Fruit fly (Drosophila melanogaster) whole organism, embryonic: ENCODE data around the gene Tti1.

Experiments
- Abd-B ChIP-seq: fragments of 200-800 bp; sonication (Bioruptor generic); optimal IDR thresholded peaks from 2 replicates; lab custom pipeline; 2018; ENCODE audit warnings: missing biosample characterization, mild to moderate bottlenecking, missing genetic modification characterization, moderate library complexity
- Bteb2 ChIP-seq: fragments of 200-800 bp; sonication (Bioruptor generic); optimal IDR thresholded peaks from 2 replicates; lab custom pipeline; 2016; ENCODE audit warnings: missing biosample characterization, missing genetic modification characterization
- C15 ChIP-seq: fragments of 200-800 bp; sonication (Bioruptor generic); IDR thresholded peaks from 3 replicates; pipeline ENCODE4 v1.3.6; 2022; ENCODE audit warnings: missing biosample characterization, missing genetic modification characterization
- CG10267 ChIP-seq: fragments of 200-800 bp; sonication (Bioruptor generic); optimal IDR thresholded peaks from 2 replicates; lab custom pipeline; 2018; ENCODE audit warnings: missing biosample characterization, mild to moderate bottlenecking, missing genetic modification characterization, moderate library complexity
- CG10431 ChIP-seq: fragments of 200-800 bp; sonication (Bioruptor generic); optimal IDR thresholded peaks from 3 replicates; lab custom pipeline; 2018; ENCODE audit warnings: missing biosample characterization, mild to moderate bottlenecking, missing genetic modification characterization
- CG10654 ChIP-seq: fragments of 200-800 bp; sonication (Bioruptor generic); optimal IDR thresholded peaks from 2 replicates; lab custom pipeline; 2016; ENCODE audit warnings: missing biosample characterization, missing genetic modification characterization
- CG10959 ChIP-seq: fragments of 200-800 bp; sonication (Bioruptor generic); IDR thresholded peaks from 2 replicates; pipeline ENCODE4 v1.3.6; 2022; ENCODE audit warnings: missing biosample characterization, missing genetic modification characterization
- CG11695 ChIP-seq: fragments of 200-800 bp; sonication (Bioruptor generic); IDR thresholded peaks from 3 replicates; pipeline ENCODE4 v1.3.6; 2022; ENCODE audit warnings: missing biosample characterization, missing genetic modification characterization
- CG12659 ChIP-seq: fragments of 200-800 bp; sonication (Bioruptor generic); optimal IDR thresholded peaks from 3 replicates; lab custom pipeline; 2017; ENCODE audit warnings: mild to moderate bottlenecking, missing biosample characterization, missing genetic modification reagents, missing genetic modification characterization
- CG13296 ChIP-seq: fragments of 200-800 bp; sonication (Bioruptor generic); optimal IDR thresholded peaks from 3 replicates; lab custom pipeline; 2018; ENCODE audit warnings: missing biosample characterization, mild to moderate bottlenecking, missing genetic modification characterization
- CG13424 ChIP-seq: fragments of 200-800 bp; sonication (Bioruptor generic); optimal IDR thresholded peaks from 2 replicates; lab custom pipeline; 2019; ENCODE audit warnings: missing biosample characterization, mild to moderate bottlenecking, missing genetic modification characterization, moderate library complexity
- CG13775 ChIP-seq: fragments of 200-800 bp; sonication (Bioruptor generic); optimal IDR thresholded peaks from 3 replicates; lab custom pipeline; 2017; ENCODE audit warnings: missing biosample characterization, mild to moderate bottlenecking, missing genetic modification characterization
- CG17568 ChIP-seq: fragments of 200-800 bp; sonication (Bioruptor generic); optimal IDR thresholded peaks from 2 replicates; lab custom pipeline; 2018; ENCODE audit warnings: missing biosample characterization, mild to moderate bottlenecking, missing genetic modification characterization, moderate library complexity
- CG18262 ChIP-seq: fragments of 200-800 bp; optimal IDR thresholded peaks from 3 replicates; lab custom pipeline; 2019; ENCODE audit warnings: missing biosample characterization, mild to moderate bottlenecking, missing genetic modification characterization, moderate library complexity
- CG4424 ChIP-seq: fragments of 200-800 bp; sonication (Bioruptor generic); optimal IDR thresholded peaks from 3 replicates; lab custom pipeline; 2016; ENCODE audit warnings: missing biosample characterization, missing genetic modification characterization
- CG5245 ChIP-seq: fragments of 200-800 bp; sonication (Bioruptor generic); optimal IDR thresholded peaks from 3 replicates; lab custom pipeline; 2016; ENCODE audit warnings: missing biosample characterization, missing genetic modification characterization
- CG8089 ChIP-seq: fragments of 200-800 bp; sonication (Bioruptor generic); optimal IDR thresholded peaks from 3 replicates; lab custom pipeline; 2016; ENCODE audit warnings: missing biosample characterization, missing genetic modification characterization
- CG9215 ChIP-seq: fragments of 200-800 bp; sonication (Bioruptor generic); IDR thresholded peaks from 2 replicates; pipeline ENCODE4 v1.3.6; 2022; ENCODE audit warnings: missing biosample characterization, missing genetic modification characterization
- CG9437 ChIP-seq: fragments of 200-800 bp; sonication (Bioruptor generic); optimal IDR thresholded peaks from 2 replicates; lab custom pipeline; 2018; ENCODE audit warnings: missing biosample characterization, mild to moderate bottlenecking, missing genetic modification characterization
- CG9817 ChIP-seq: fragments of 200-800 bp; sonication (Bioruptor generic); optimal IDR thresholded peaks from 2 replicates; lab custom pipeline; 2018; ENCODE audit warnings: missing biosample characterization, mild to moderate bottlenecking, missing genetic modification characterization, moderate library complexity
- Dll ChIP-seq: fragments of 200-800 bp; sonication (Bioruptor generic); IDR thresholded peaks from 4 replicates; pipeline ENCODE4 v1.3.6; 2022; ENCODE audit warnings: missing biosample characterization, missing genetic modification characterization; ENCODE audit not compliant: partially characterized antibody
- E2f2 ChIP-seq: fragments of 200-800 bp; sonication (Bioruptor generic); IDR thresholded peaks from 2 replicates; pipeline ENCODE4 v1.3.6; 2022; ENCODE audit warnings: missing biosample characterization, missing genetic modification characterization
- ERR ChIP-seq: fragments of 200-800 bp; sonication (Bioruptor generic); optimal IDR thresholded peaks from 2 replicates; lab custom pipeline; 2016; ENCODE audit warnings: missing biosample characterization, missing genetic modification characterization
- HmgZ ChIP-seq: fragments of 200-800 bp; sonication (Bioruptor generic); optimal IDR thresholded peaks from 2 replicates; lab custom pipeline; 2018; ENCODE audit warnings: missing biosample characterization, mild to moderate bottlenecking, missing genetic modification characterization
- Hmx ChIP-seq: fragments of 200-800 bp; sonication (Bioruptor generic); optimal IDR thresholded peaks from 2 replicates; lab custom pipeline; 2016; ENCODE audit warnings: missing biosample characterization, missing genetic modification characterization
- Meics ChIP-seq: fragments of 200-800 bp; sonication (Bioruptor generic); optimal IDR thresholded peaks from 2 replicates; lab custom pipeline; 2017; ENCODE audit warnings: missing biosample characterization, mild to moderate bottlenecking, missing genetic modification characterization
- Pdp1 ChIP-seq, 2 experiments: fragments of 200-800 bp; sonication (Bioruptor generic); optimal IDR thresholded peaks; 3 replicates each; lab custom pipeline; 2016; ENCODE audit warnings: missing biosample characterization in 2 of 2, missing genetic modification characterization in 2 of 2, mild to moderate bottlenecking in 1 of 2, moderate library complexity in 1 of 2
- Six4 ChIP-seq: fragments of 200-800 bp; sonication (Bioruptor generic); optimal IDR thresholded peaks from 2 replicates; lab custom pipeline; 2016; ENCODE audit warnings: missing biosample characterization, missing genetic modification characterization
- amos ChIP-seq: fragments of 200-800 bp; sonication (Bioruptor generic); IDR thresholded peaks from 2 replicates; pipeline ENCODE4 v1.3.6; 2022; ENCODE audit warnings: missing biosample characterization, missing genetic modification characterization; ENCODE audit not compliant: partially characterized antibody
- chm ChIP-seq: fragments of 200-800 bp; sonication (Bioruptor generic); IDR thresholded peaks from 2 replicates; pipeline ENCODE4 v1.3.6; 2022; ENCODE audit warnings: missing biosample characterization, missing genetic modification characterization
- crol ChIP-seq: fragments of 200-800 bp; sonication (Bioruptor generic); IDR thresholded peaks from 2 replicates; pipeline ENCODE4 v1.3.6; 2022; ENCODE audit warnings: missing biosample characterization, missing genetic modification characterization
- dan ChIP-seq: fragments of 200-800 bp; sonication (Bioruptor generic); IDR thresholded peaks from 2 replicates; pipeline ENCODE4 v1.3.6; 2022; ENCODE audit warnings: missing biosample characterization, missing genetic modification characterization
- disco-r ChIP-seq: fragments of 200-800 bp; sonication (Bioruptor generic); optimal IDR thresholded peaks from 2 replicates; lab custom pipeline; 2016; ENCODE audit warnings: missing biosample characterization, missing genetic modification characterization
- en ChIP-seq: fragments of 200-800 bp; sonication (Bioruptor generic); optimal IDR thresholded peaks from 2 replicates; lab custom pipeline; 2016; ENCODE audit warnings: missing biosample characterization, missing genetic modification characterization
- gsb ChIP-seq: fragments of 200-800 bp; sonication (Bioruptor generic); IDR thresholded peaks from 2 replicates; pipeline ENCODE4 v1.3.6; 2022; ENCODE audit warnings: missing biosample characterization, missing genetic modification characterization
- hb ChIP-seq: fragments of 200-800 bp; sonication (Bioruptor generic); IDR thresholded peaks from 3 replicates; pipeline ENCODE4 v1.3.6; 2022; ENCODE audit warnings: missing biosample characterization, missing genetic modification characterization; ENCODE audit not compliant: partially characterized antibody
- hbn ChIP-seq: fragments of 200-800 bp; sonication (Bioruptor generic); IDR thresholded peaks from 2 replicates; pipeline ENCODE4 v1.3.6; 2022; ENCODE audit warnings: missing biosample characterization, missing genetic modification characterization; ENCODE audit not compliant: partially characterized antibody
- her ChIP-seq: fragments of 200-800 bp; sonication (Bioruptor generic); optimal IDR thresholded peaks from 2 replicates; lab custom pipeline; 2016; ENCODE audit warnings: missing biosample characterization, missing genetic modification characterization
- ind ChIP-seq: fragments of 200-800 bp; sonication (Bioruptor generic); optimal IDR thresholded peaks from 3 replicates; lab custom pipeline; 2016; ENCODE audit warnings: missing biosample characterization, missing genetic modification characterization
- lola ChIP-seq, 3 experiments: fragments of >200 bp in 2 of 3; fragments of 200-800 bp in 1 of 3; sonication (Bioruptor generic) in 1 of 3; optimal IDR thresholded peaks; 2 replicates each; lab custom pipeline; 2017 to 2019; ENCODE audit warnings: missing biosample characterization in 3 of 3, missing genetic modification characterization in 3 of 3, mild to moderate bottlenecking in 1 of 3, moderate library complexity in 1 of 3
- mirr ChIP-seq: fragments of 200-800 bp; sonication (Bioruptor generic); optimal IDR thresholded peaks from 3 replicates; lab custom pipeline; 2018; ENCODE audit warnings: missing biosample characterization, mild to moderate bottlenecking, missing genetic modification characterization
- nerfin-2 ChIP-seq: fragments of 200-800 bp; sonication (Bioruptor generic); IDR thresholded peaks from 2 replicates; pipeline ENCODE4 v1.3.6; 2022; ENCODE audit warnings: missing biosample characterization, missing genetic modification characterization; ENCODE audit not compliant: partially characterized antibody
- nmo ChIP-seq: fragments of 200-800 bp; sonication (Bioruptor generic); optimal IDR thresholded peaks from 2 replicates; lab custom pipeline; 2018; ENCODE audit warnings: missing biosample characterization, mild to moderate bottlenecking, missing genetic modification characterization, moderate library complexity
- onecut ChIP-seq: fragments of 200-800 bp; sonication (Bioruptor generic); IDR thresholded peaks from 2 replicates; pipeline ENCODE4 v1.3.6; 2022; ENCODE audit warnings: missing biosample characterization, missing genetic modification characterization
- org-1 ChIP-seq: fragments of 200-800 bp; sonication (Bioruptor generic); optimal IDR thresholded peaks from 2 replicates; lab custom pipeline; 2017; ENCODE audit warnings: missing biosample characterization, missing genetic modification characterization
- sisA ChIP-seq: fragments of 200-800 bp; sonication (Bioruptor generic); IDR thresholded peaks from 2 replicates; pipeline ENCODE4 v1.3.6; 2022; ENCODE audit warnings: missing biosample characterization, missing genetic modification characterization
- sug ChIP-seq: fragments of 200-800 bp; optimal IDR thresholded peaks from 2 replicates; lab custom pipeline; 2019; ENCODE audit warnings: missing biosample characterization, mild to moderate bottlenecking, missing genetic modification characterization, moderate library complexity
- tin ChIP-seq: fragments of 200-800 bp; sonication (Bioruptor generic); optimal IDR thresholded peaks from 3 replicates; lab custom pipeline; 2016; ENCODE audit warnings: missing biosample characterization, missing genetic modification characterization
- tup ChIP-seq: fragments of 200-800 bp; sonication (Bioruptor generic); optimal IDR thresholded peaks from 2 replicates; lab custom pipeline; 2016; ENCODE audit warnings: missing biosample characterization, mild to moderate bottlenecking, missing genetic modification characterization, moderate library complexity
- zen2 ChIP-seq: fragments of 200-800 bp; sonication (Bioruptor generic); IDR thresholded peaks from 3 replicates; pipeline ENCODE4 v1.3.6; 2022; ENCODE audit warnings: missing biosample characterization, missing genetic modification characterization; ENCODE audit not compliant: partially characterized antibody

The Tti1 gene

dm6 chr3R:9791177-9791806, 36.8 kb upstream of the Tti1 start, which contains the start of the genes CG12945 and CG8507 (continued):
- TF ChIP-seq CG9215 (GFP tag; lab: Robert Waterston, UW): peak; percentile 29; the same call in 1 of the 2 replicates
- TF ChIP-seq Meics (GFP tag; lab: Kevin White, UChicago): peak; percentile 52
- peak; percentile 46 for TF ChIP-seq tin
- peak; percentile 68 for TF ChIP-seq CG12659 (GFP tag; lab: Kevin White, UChicago)
- TF ChIP-seq HmgZ (tag; lab: Kevin White, UChicago): peak; percentile 77
- TF ChIP-seq disco-r (GFP tag; lab: Kevin White, UChicago): no peak
- 0 out of 4 replicates have a peak, but pooled peaks have one; percentile 37 for TF ChIP-seq Dll
- no peak for TF ChIP-seq nerfin-2
- no peak for TF ChIP-seq onecut
- TF ChIP-seq hbn (GFP tag; lab: Robert Waterston, UW): no peak
- TF ChIP-seq CG10959 (GFP tag; lab: Robert Waterston, UW): no peak
- TF ChIP-seq en (GFP tag; lab: Kevin White, UChicago): no peak
- no peak for TF ChIP-seq gsb (GFP tag; lab: Robert Waterston, UW)
- TF ChIP-seq tup (GFP tag; lab: Kevin White, UChicago): no peak
- TF ChIP-seq dan (GFP tag; lab: Robert Waterston, UW): no peak
- no peak for TF ChIP-seq Bteb2 (GFP tag; lab: Kevin White, UChicago)
- TF ChIP-seq CG10654 (GFP tag; lab: Kevin White, UChicago): peak; percentile 4
- peak; percentile 49 for TF ChIP-seq ind
- no peak for TF ChIP-seq chm (GFP tag; lab: Robert Waterston, UW)
- TF ChIP-seq C15: no peak
- TF ChIP-seq CG10267 (tag; lab: Kevin White, UChicago): peak; percentile 35
- TF ChIP-seq CG8089 (GFP tag; lab: Kevin White, UChicago): no peak
- no peak for TF ChIP-seq CG17568 (GFP tag; lab: Kevin White, UChicago)
- TF ChIP-seq CG5245 (GFP tag; lab: Kevin White, UChicago): peak; percentile 2
- TF ChIP-seq amos: no peak
- TF ChIP-seq Six4 (GFP tag; lab: Kevin White, UChicago): no peak
- TF ChIP-seq CG10431 (GFP tag; lab: Kevin White, UChicago): no peak
- no peak for TF ChIP-seq CG13296 (GFP tag; lab: Kevin White, UChicago)
- TF ChIP-seq CG13775: peak; percentile 58
- TF ChIP-seq CG4424 (GFP tag; lab: Kevin White, UChicago): no peak
- no peak for TF ChIP-seq CG11695 (GFP tag; lab: Robert Waterston, UW)
- no peak for TF ChIP-seq Hmx
- TF ChIP-seq her: no peak
- peak; percentile 62 for TF ChIP-seq CG9817 (tag; lab: Kevin White, UChicago)
- peak; percentile 48 for TF ChIP-seq CG18262 (tag; lab: Kevin White, UChicago)
- peak in 1 of 3 experiments; percentile 54 for TF ChIP-seq lola (GFP tag; optimal IDR thresholded peaks at IDR 0.05; lab: Kevin White, UChicago)
- TF ChIP-seq Abd-B (GFP tag; lab: Kevin White, UChicago): peak; percentile 76
- TF ChIP-seq sisA: no peak
- 0 out of 2 replicates have a peak, but pooled peaks have one; percentile 31 for TF ChIP-seq E2f2 (GFP tag; lab: Robert Waterston, UW)
- no peak for TF ChIP-seq crol
- TF ChIP-seq zen2 (GFP tag; lab: Robert Waterston, UW): no peak
- peak; percentile 71 for TF ChIP-seq sug (tag; lab: Kevin White, UChicago)
- TF ChIP-seq Pdp1 (GFP tag; optimal IDR thresholded peaks at IDR 0.05; lab: Kevin White, UChicago): peak; percentile 56 to 59
- TF ChIP-seq hb: no peak
- TF ChIP-seq org-1 (GFP tag; lab: Kevin White, UChicago): no peak
- TF ChIP-seq ERR (GFP tag; lab: Kevin White, UChicago): no peak
- no peak for TF ChIP-seq mirr (GFP tag; lab: Kevin White, UChicago)
- TF ChIP-seq CG13424 (tag; lab: Kevin White, UChicago): peak; percentile 67
- peak; percentile 80 for TF ChIP-seq nmo
- TF ChIP-seq CG9437 (GFP tag; lab: Kevin White, UChicago): peak; percentile 33
